Fruit fly (Drosophila melanogaster) whole organism, pupa: ENCODE measurements around the gene gammaTub23C.

Experiments used
- CG10348 ChIP-seq: fragments of 200-800 bp; sonication (Bioruptor generic); IDR thresholded peaks from 2 replicates; pipeline ENCODE4 v1.3.6; 2022; ENCODE audit warnings: missing biosample characterization, missing genetic modification characterization
- CG12605 ChIP-seq: fragments of 200-800 bp; sonication (Bioruptor generic); IDR thresholded peaks from 2 replicates; pipeline ENCODE4 v1.3.6; 2022; ENCODE audit warnings: missing biosample characterization, missing genetic modification characterization
- CG13204 ChIP-seq: fragments of 200-800 bp; sonication (Bioruptor generic); optimal IDR thresholded peaks from 2 replicates; lab custom pipeline; 2018; ENCODE audit warnings: missing biosample characterization, mild to moderate bottlenecking, missing genetic modification characterization, moderate library complexity
- CG14655 ChIP-seq: fragments of 200-800 bp; sonication (Bioruptor generic); optimal IDR thresholded peaks from 3 replicates; lab custom pipeline; 2017; ENCODE audit warnings: mild to moderate bottlenecking, missing biosample characterization, missing genetic modification reagents, missing genetic modification characterization
- CG15710 ChIP-seq: fragments of 200-800 bp; sonication (Bioruptor generic); optimal IDR thresholded peaks from 2 replicates; lab custom pipeline; 2018; ENCODE audit warnings: missing biosample characterization, mild to moderate bottlenecking, missing genetic modification characterization, moderate library complexity
- CG17806 ChIP-seq: fragments of 200-800 bp; sonication (Bioruptor generic); optimal IDR thresholded peaks from 2 replicates; lab custom pipeline; 2018; ENCODE audit warnings: missing biosample characterization, mild to moderate bottlenecking, missing genetic modification characterization, moderate library complexity
- CG32121 ChIP-seq: fragments of 200-800 bp; sonication (Bioruptor generic); IDR thresholded peaks from 2 replicates; pipeline ENCODE4 v1.3.6; 2022; ENCODE audit warnings: missing biosample characterization, missing genetic modification characterization
- CG34367 ChIP-seq: fragments of 200-800 bp; sonication (Bioruptor generic); optimal IDR thresholded peaks from 2 replicates; lab custom pipeline; 2018; ENCODE audit warnings: missing biosample characterization, mild to moderate bottlenecking, missing genetic modification characterization
- CG4496 ChIP-seq: fragments of 200-800 bp; sonication (Bioruptor generic); IDR thresholded peaks from 3 replicates; pipeline ENCODE4 v1.3.6; 2022; ENCODE audit warnings: missing biosample characterization, missing genetic modification characterization
- CG8159 ChIP-seq: fragments of 200-800 bp; sonication (Bioruptor generic); optimal IDR thresholded peaks from 3 replicates; lab custom pipeline; 2018; ENCODE audit warnings: missing biosample characterization, mild to moderate bottlenecking, missing genetic modification characterization, moderate library complexity
- CG8301 ChIP-seq: fragments of 200-800 bp; sonication (Bioruptor generic); optimal IDR thresholded peaks from 2 replicates; lab custom pipeline; 2018; ENCODE audit warnings: missing biosample characterization, mild to moderate bottlenecking, missing genetic modification characterization
- CG9948 ChIP-seq: fragments of 200-800 bp; sonication (Bioruptor generic); optimal IDR thresholded peaks from 2 replicates; lab custom pipeline; 2018; ENCODE audit warnings: missing biosample characterization, mild to moderate bottlenecking, missing genetic modification characterization, moderate library complexity
- D1 ChIP-seq: fragments of 200-800 bp; sonication (Bioruptor generic); optimal IDR thresholded peaks from 2 replicates; lab custom pipeline; 2018; ENCODE audit warnings: missing biosample characterization, mild to moderate bottlenecking, missing genetic modification characterization, moderate library complexity
- EcR ChIP-seq: fragments of 200-800 bp; sonication (Bioruptor generic); optimal IDR thresholded peaks from 3 replicates; lab custom pipeline; 2019; ENCODE audit warnings: missing biosample characterization, missing genetic modification characterization, mild to moderate bottlenecking, moderate library complexity, missing genetic modification reagents
- Ets98B ChIP-seq: fragments of 200-800 bp; sonication (Bioruptor generic); IDR thresholded peaks from 2 replicates; pipeline ENCODE4 v1.3.6; 2022; ENCODE audit warnings: missing biosample characterization, missing genetic modification characterization
- Pif1A ChIP-seq: fragments of 200-800 bp; sonication (Bioruptor generic); optimal IDR thresholded peaks from 3 replicates; lab custom pipeline; 2016; ENCODE audit warnings: missing biosample characterization, missing genetic modification characterization
- Pif1B ChIP-seq: fragments of 200-800 bp; sonication (Bioruptor generic); optimal IDR thresholded peaks from 3 replicates; lab custom pipeline; 2016; ENCODE audit warnings: missing biosample characterization, missing genetic modification characterization
- Snoo ChIP-seq: fragments of 200-800 bp; sonication (Bioruptor generic); optimal IDR thresholded peaks from 3 replicates; lab custom pipeline; 2017; ENCODE audit warnings: missing biosample characterization, mild to moderate bottlenecking, missing genetic modification characterization, inconsistent platforms
- fd96Ca ChIP-seq: fragments of 200-800 bp; sonication (Bioruptor generic); IDR thresholded peaks from 3 replicates; pipeline ENCODE4 v1.3.6; 2022; ENCODE audit warnings: missing biosample characterization, missing genetic modification characterization
- gl ChIP-seq: fragments of 200-800 bp; sonication (Bioruptor generic); optimal IDR thresholded peaks from 2 replicates; lab custom pipeline; 2018; ENCODE audit warnings: missing biosample characterization, mild to moderate bottlenecking, missing genetic modification characterization
- rn ChIP-seq: fragments of 200-800 bp; sonication (Bioruptor generic); IDR thresholded peaks from 2 replicates; pipeline ENCODE4 v1.3.6; 2022; ENCODE audit warnings: missing biosample characterization, missing genetic modification characterization

gammaTub23C gene

DNA sequence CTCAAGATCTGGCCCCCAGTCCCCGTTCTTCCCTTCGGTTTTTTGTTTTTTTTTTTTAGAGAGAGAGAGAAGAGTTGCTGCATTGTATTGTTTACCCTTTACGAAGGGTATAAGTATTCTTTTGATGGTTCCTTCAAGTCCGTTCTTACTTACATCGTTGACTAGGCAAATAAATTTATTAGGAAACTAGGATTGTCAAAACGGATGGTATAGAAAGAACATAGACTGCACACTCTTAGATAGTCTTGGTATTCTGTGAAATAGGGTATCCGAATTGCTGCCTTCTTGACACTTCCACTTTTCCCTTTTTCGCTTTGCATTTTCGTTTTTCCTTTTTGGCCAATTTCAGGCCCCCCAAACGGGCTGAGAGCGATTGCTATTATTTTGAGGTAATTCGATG is 38.8 kb downstream of the gammaTub23C start:
- peak; percentile 60; the same call in 2 of the 3 replicates for TF ChIP-seq fd96Ca (GFP tag; lab: Robert Waterston, UW)
- peak; percentile 80 for TF ChIP-seq CG8159 (tag; lab: Kevin White, UChicago)
- no peak for TF ChIP-seq CG10348
- TF ChIP-seq rn (GFP tag; lab: Robert Waterston, UW), result no peak
- no peak for TF ChIP-seq Ets98B (GFP tag; lab: Robert Waterston, UW)
- TF ChIP-seq CG15710 (tag; lab: Kevin White, UChicago), result peak; percentile 73
- no peak for TF ChIP-seq CG32121 (GFP tag; lab: Robert Waterston, UW)
- TF ChIP-seq Snoo, result peak; percentile 78
- TF ChIP-seq CG34367 (tag; lab: Kevin White, UChicago), result peak; percentile 66
- TF ChIP-seq CG17806 (tag; lab: Kevin White, UChicago), result peak; percentile 70
- TF ChIP-seq EcR, result no peak
- peak; percentile 38 for TF ChIP-seq CG8301
- TF ChIP-seq D1, result no peak
- peak; percentile 60; the same call in 2 of the 3 replicates for TF ChIP-seq CG4496
- TF ChIP-seq gl (tag; lab: Kevin White, UChicago), result peak; percentile 21
- TF ChIP-seq CG14655 (GFP tag; lab: Kevin White, UChicago), result peak; percentile 57
- peak; percentile 79 for TF ChIP-seq Pif1B (GFP tag; lab: Kevin White, UChicago)
- peak; percentile 22 for TF ChIP-seq CG13204
- TF ChIP-seq CG12605 (GFP tag; lab: Robert Waterston, UW), result no peak; the same call in 1 of the 2 replicates
- peak; percentile 75 for TF ChIP-seq Pif1A (GFP tag; lab: Kevin White, UChicago)
- TF ChIP-seq CG9948 (tag; lab: Kevin White, UChicago), result peak; percentile 57

DNA sequence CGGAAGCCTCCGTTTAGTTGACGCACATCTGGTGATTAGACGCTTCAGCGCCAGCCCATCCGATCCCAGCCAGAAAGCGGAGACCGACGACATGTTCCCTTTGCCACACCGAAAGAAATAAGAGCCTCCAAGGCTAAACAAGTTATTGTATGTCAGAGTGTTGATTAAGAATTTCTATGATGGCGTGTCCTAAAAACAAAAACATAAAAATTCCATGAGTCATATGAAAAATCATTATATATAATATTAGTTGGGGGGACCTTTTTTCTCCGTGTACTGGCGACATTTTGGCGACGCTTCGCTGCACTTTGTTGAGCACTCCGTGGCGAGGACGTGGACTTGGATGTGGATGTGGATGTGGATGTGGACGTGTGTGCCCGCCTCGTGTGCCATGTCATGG is 40.1 kb downstream of the gammaTub23C start:
- TF ChIP-seq CG8159 (tag; lab: Kevin White, UChicago) (no peak), CG12605 (GFP tag; lab: Robert Waterston, UW) (peak; percentile 54; the same call in 1 of the 2 replicates), CG10348 (no peak), Pif1B (GFP tag; lab: Kevin White, UChicago) (peak; percentile 44), CG8301 (peak; percentile 67), gl (tag; lab: Kevin White, UChicago) (no peak), rn (GFP tag; lab: Robert Waterston, UW) (no peak), CG17806 (tag; lab: Kevin White, UChicago) (peak; percentile 59), EcR (no peak), Ets98B (GFP tag; lab: Robert Waterston, UW) (peak; percentile 80), CG34367 (tag; lab: Kevin White, UChicago) (peak; percentile 39), Snoo (peak; percentile 12), CG32121 (GFP tag; lab: Robert Waterston, UW) (peak; percentile 69), CG13204 (no peak), CG4496 (peak; percentile 86), D1 (no peak), fd96Ca (GFP tag; lab: Robert Waterston, UW) (peak; percentile 74; the same call in 2 of the 3 replicates), CG15710 (tag; lab: Kevin White, UChicago) (peak; percentile 52), CG14655 (GFP tag; lab: Kevin White, UChicago) (peak; percentile 81), CG9948 (tag; lab: Kevin White, UChicago) (peak; percentile 57), Pif1A (GFP tag; lab: Kevin White, UChicago) (peak; percentile 69)

DNA sequence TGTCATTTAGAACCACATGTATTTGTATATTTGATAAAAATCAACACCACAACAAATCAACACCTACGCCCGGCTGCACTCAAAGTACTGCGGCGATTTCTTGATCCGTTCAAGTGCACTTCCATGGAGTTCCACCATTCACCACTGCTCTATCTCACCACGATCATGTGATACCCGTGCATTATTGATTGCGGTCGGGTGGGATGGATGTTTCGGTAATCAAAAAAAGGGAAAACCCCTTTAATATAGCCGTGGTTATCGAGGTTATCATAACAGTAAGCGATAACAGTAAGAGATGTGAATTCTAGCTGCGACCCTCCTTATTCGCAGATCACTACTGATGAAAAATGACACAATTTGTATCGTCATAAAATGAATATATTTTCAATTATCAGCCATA is 45.5 kb downstream of the gammaTub23C start, which contains the start of the genes CG17224 and CG17264:
TSS of gene CG17224 (minus strand) at position 97 of the 400 bp plus-strand sequence.
TSS of gene CG17264 (plus strand) at position 297 of the 400 bp plus-strand sequence.
- TF ChIP-seq CG12605 (GFP tag; lab: Robert Waterston, UW) (no peak), Pif1A (GFP tag; lab: Kevin White, UChicago) (no peak), CG8159 (tag; lab: Kevin White, UChicago) (no peak), CG4496 (no peak), Snoo (no peak), CG13204 (no peak), EcR (no peak), CG34367 (tag; lab: Kevin White, UChicago) (no peak), rn (GFP tag; lab: Robert Waterston, UW) (no peak), CG17806 (tag; lab: Kevin White, UChicago) (no peak), Pif1B (GFP tag; lab: Kevin White, UChicago) (no peak), Ets98B (GFP tag; lab: Robert Waterston, UW) (no peak)

DNA sequence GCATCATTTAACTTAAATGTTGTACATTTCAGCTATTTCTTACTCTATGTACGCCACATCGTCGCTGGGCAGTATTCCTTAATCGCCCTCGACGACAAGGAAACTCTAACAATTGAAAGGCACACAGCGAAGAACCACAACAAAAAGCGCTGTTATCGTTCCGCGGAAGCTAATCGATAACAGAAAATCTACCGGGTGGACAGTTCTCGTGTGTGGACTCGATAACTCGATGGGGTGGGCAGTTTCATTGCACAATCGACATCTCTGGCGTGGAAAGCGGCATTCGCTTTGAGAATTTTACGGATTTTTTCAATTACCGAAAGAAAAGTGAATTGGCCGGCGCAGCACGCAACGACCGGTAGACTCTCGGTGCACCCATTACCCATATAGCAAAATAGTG is 50.3 kb downstream of the gammaTub23C start, which contains the start of the genes alpha4GT1 and Prp40:
TSS of gene alpha4GT1 (minus strand) at position 156 of the 400 bp plus-strand sequence.
TSS of gene Prp40 (plus strand) at position 241 of the 400 bp plus-strand sequence.
- TF ChIP-seq CG15710 (tag; lab: Kevin White, UChicago), result no peak
- no peak for TF ChIP-seq Pif1A (GFP tag; lab: Kevin White, UChicago)
- TF ChIP-seq D1, result no peak
- TF ChIP-seq Ets98B (GFP tag; lab: Robert Waterston, UW), result no peak
- no peak for TF ChIP-seq CG34367 (tag; lab: Kevin White, UChicago)
- TF ChIP-seq CG8159 (tag; lab: Kevin White, UChicago), result no peak
- no peak for TF ChIP-seq CG4496
- TF ChIP-seq Pif1B (GFP tag; lab: Kevin White, UChicago), result no peak
- no peak for TF ChIP-seq CG32121 (GFP tag; lab: Robert Waterston, UW)
- no peak for TF ChIP-seq CG8301
- TF ChIP-seq EcR, result no peak
- TF ChIP-seq CG10348, result no peak
- no peak for TF ChIP-seq Snoo
- TF ChIP-seq CG13204, result no peak
- TF ChIP-seq CG17806 (tag; lab: Kevin White, UChicago), result no peak
- no peak for TF ChIP-seq rn (GFP tag; lab: Robert Waterston, UW)
- TF ChIP-seq CG12605 (GFP tag; lab: Robert Waterston, UW), result no peak
- no peak for TF ChIP-seq CG14655 (GFP tag; lab: Kevin White, UChicago)
